Fruit fly (Drosophila melanogaster) whole organism, embryonic: Measurements from ENCODE around the gene Rrp45.

Experiments used
- Ada2b ChIP-seq: fragments of 200-800 bp; sonication (Bioruptor generic); IDR thresholded peaks from 2 replicates; pipeline ENCODE4 v1.3.6; 2022; ENCODE audit warnings: missing biosample characterization, missing genetic modification characterization
- CG10366 ChIP-seq: fragments of 200-800 bp; sonication (Bioruptor generic); IDR thresholded peaks from 2 replicates; pipeline ENCODE4 v1.3.6; 2022; ENCODE audit warnings: missing biosample characterization, missing genetic modification characterization
- CG10654 ChIP-seq: fragments of 200-800 bp; sonication (Bioruptor generic); optimal IDR thresholded peaks from 2 replicates; lab custom pipeline; 2016; ENCODE audit warnings: missing biosample characterization, missing genetic modification characterization
- CG11398 ChIP-seq: fragments of 200-800 bp; sonication (Bioruptor generic); optimal IDR thresholded peaks from 2 replicates; lab custom pipeline; 2016; ENCODE audit warnings: missing biosample characterization, missing genetic modification characterization
- CG12071 ChIP-seq: fragments of 200-800 bp; sonication (Bioruptor generic); optimal IDR thresholded peaks from 3 replicates; lab custom pipeline; 2018; ENCODE audit warnings: missing biosample characterization, mild to moderate bottlenecking, missing genetic modification characterization
- CG12155 ChIP-seq: fragments of 200-800 bp; sonication (Bioruptor generic); optimal IDR thresholded peaks from 3 replicates; lab custom pipeline; 2016; ENCODE audit warnings: missing biosample characterization, missing genetic modification characterization
- CG13287 ChIP-seq: fragments of 200-800 bp; sonication (Bioruptor generic); IDR thresholded peaks from 2 replicates; pipeline ENCODE4 v1.3.6; 2022; ENCODE audit warnings: missing biosample characterization, missing genetic modification characterization; ENCODE audit not compliant: partially characterized antibody
- CG15696 ChIP-seq: fragments of 200-800 bp; sonication (Bioruptor generic); optimal IDR thresholded peaks from 2 replicates; lab custom pipeline; 2019; ENCODE audit warnings: missing biosample characterization, mild to moderate bottlenecking, missing genetic modification characterization, moderate library complexity
- CG18764 ChIP-seq: fragments of 200-800 bp; sonication (Bioruptor generic); optimal IDR thresholded peaks from 3 replicates; lab custom pipeline; 2016; ENCODE audit warnings: missing biosample characterization, missing genetic modification characterization
- CG2116 ChIP-seq: fragments of 200-800 bp; sonication (Bioruptor generic); optimal IDR thresholded peaks from 3 replicates; lab custom pipeline; 2018; ENCODE audit warnings: missing biosample characterization, mild to moderate bottlenecking, missing genetic modification characterization
- CG3163 ChIP-seq: fragments of 200-800 bp; sonication (Bioruptor generic); optimal IDR thresholded peaks from 3 replicates; lab custom pipeline; 2016; ENCODE audit warnings: missing biosample characterization, missing genetic modification characterization
- CG3407 ChIP-seq: fragments of 200-800 bp; sonication (Bioruptor generic); optimal IDR thresholded peaks from 2 replicates; lab custom pipeline; 2018; ENCODE audit warnings: missing biosample characterization, mild to moderate bottlenecking, missing genetic modification characterization
- CG34422 ChIP-seq: fragments of 200-800 bp; sonication (Bioruptor generic); IDR thresholded peaks from 3 replicates; pipeline ENCODE4 v1.3.6; 2022; ENCODE audit warnings: missing biosample characterization, missing genetic modification characterization
- CG3726 ChIP-seq: fragments of 200-800 bp; sonication (Bioruptor generic); IDR thresholded peaks from 3 replicates; pipeline ENCODE4, ENCODE4 v1.3.6; 2022; ENCODE audit warnings: missing biosample characterization, missing genetic modification characterization
- CG7745 ChIP-seq: fragments of 200-800 bp; sonication (Bioruptor generic); optimal IDR thresholded peaks from 2 replicates; lab custom pipeline; 2018; ENCODE audit warnings: missing biosample characterization, mild to moderate bottlenecking, missing genetic modification characterization, moderate library complexity
- CG7987 ChIP-seq: fragments of 200-800 bp; sonication (Bioruptor generic); optimal IDR thresholded peaks from 2 replicates; lab custom pipeline; 2018; ENCODE audit warnings: missing biosample characterization, mild to moderate bottlenecking, missing genetic modification characterization, moderate library complexity
- CG8765 ChIP-seq: fragments of 200-800 bp; sonication (Bioruptor generic); IDR thresholded peaks from 2 replicates; pipeline ENCODE4 v1.3.6; 2022; ENCODE audit warnings: missing biosample characterization, missing genetic modification characterization
- CG9797 ChIP-seq: fragments of 200-800 bp; sonication (Bioruptor generic); optimal IDR thresholded peaks from 3 replicates; lab custom pipeline; 2018; ENCODE audit warnings: missing biosample characterization, mild to moderate bottlenecking, missing genetic modification characterization
- Deaf1 ChIP-seq: fragments of 200-800 bp; optimal IDR thresholded peaks from 3 replicates; lab custom pipeline; 2019; ENCODE audit warnings: missing biosample characterization, mild to moderate bottlenecking, missing genetic modification characterization, moderate library complexity
- Dref ChIP-seq: fragments of 200-800 bp; sonication (Bioruptor generic); IDR thresholded peaks from 2 replicates; pipeline ENCODE4 v1.3.6; 2022; ENCODE audit warnings: missing biosample characterization, missing genetic modification characterization
- E2f2 ChIP-seq: fragments of 200-800 bp; sonication (Bioruptor generic); IDR thresholded peaks from 2 replicates; pipeline ENCODE4 v1.3.6; 2022; ENCODE audit warnings: missing biosample characterization, missing genetic modification characterization
- Eip74EF ChIP-seq, 2 experiments: fragments of 200-800 bp in 1 of 2; fragments of >200 bp in 1 of 2; sonication (Bioruptor generic) in 1 of 2; optimal IDR thresholded peaks; 2 replicates each; lab custom pipeline; 2017 to 2019; ENCODE audit warnings: missing biosample characterization in 2 of 2, missing genetic modification characterization in 2 of 2, mild to moderate bottlenecking in 1 of 2, moderate library complexity in 1 of 2
- Ets65A ChIP-seq: fragments of 200-800 bp; sonication (Bioruptor generic); peaks from one replicate; lab custom pipeline; 2016; ENCODE audit warnings: missing biosample characterization, missing genetic modification characterization
- H15 ChIP-seq: fragments of 200-800 bp; sonication (Bioruptor generic); IDR thresholded peaks from 3 replicates; pipeline ENCODE4 v1.3.6; 2022; ENCODE audit warnings: missing biosample characterization, missing genetic modification characterization
- HLH54F ChIP-seq: fragments of 200-800 bp; sonication (Bioruptor generic); optimal IDR thresholded peaks from 3 replicates; lab custom pipeline; 2016; ENCODE audit warnings: missing biosample characterization, missing genetic modification characterization
- Mes4 ChIP-seq: fragments of 200-800 bp; sonication (Bioruptor generic); optimal IDR thresholded peaks from 2 replicates; lab custom pipeline; 2016; ENCODE audit warnings: missing biosample characterization, missing genetic modification characterization
- PHDP ChIP-seq: fragments of 200-800 bp; sonication (Bioruptor generic); optimal IDR thresholded peaks from 3 replicates; lab custom pipeline; 2018; ENCODE audit warnings: missing biosample characterization, mild to moderate bottlenecking, missing genetic modification characterization, moderate library complexity
- Sox102F ChIP-seq: fragments of 200-800 bp; sonication (Bioruptor generic); optimal IDR thresholded peaks from 2 replicates; lab custom pipeline; 2018; ENCODE audit warnings: missing biosample characterization, mild to moderate bottlenecking, missing genetic modification characterization, moderate library complexity
- ash1 ChIP-seq: fragments of 200-800 bp; sonication (Bioruptor generic); optimal IDR thresholded peaks from 2 replicates; lab custom pipeline; 2018; ENCODE audit warnings: missing biosample characterization, mild to moderate bottlenecking, missing genetic modification characterization
- bigmax ChIP-seq: fragments of 200-800 bp; sonication (Bioruptor generic); optimal IDR thresholded peaks from 2 replicates; lab custom pipeline; 2018; ENCODE audit warnings: missing biosample characterization, mild to moderate bottlenecking, missing genetic modification characterization
- da ChIP-seq: fragments of 200-800 bp; sonication (Bioruptor generic); optimal IDR thresholded peaks from 2 replicates; lab custom pipeline; 2016; ENCODE audit warnings: missing biosample characterization, missing genetic modification characterization
- ftz-f1 ChIP-seq: fragments of 200-800 bp; sonication (Bioruptor generic); optimal IDR thresholded peaks from 2 replicates; lab custom pipeline; 2016; ENCODE audit warnings: missing biosample characterization, missing genetic modification characterization
- knrl ChIP-seq: fragments of 200-800 bp; sonication (Bioruptor generic); IDR thresholded peaks from 3 replicates; pipeline ENCODE4 v1.3.6; 2022; ENCODE audit warnings: missing biosample characterization, missing genetic modification characterization; ENCODE audit not compliant: partially characterized antibody
- lbe ChIP-seq: fragments of 200-800 bp; sonication (Bioruptor generic); optimal IDR thresholded peaks from 2 replicates; lab custom pipeline; 2016; ENCODE audit warnings: missing biosample characterization, mild to moderate bottlenecking, missing genetic modification characterization
- pho ChIP-seq: fragments of 200-800 bp; sonication (Bioruptor generic); optimal IDR thresholded peaks from 2 replicates; lab custom pipeline; 2016; ENCODE audit warnings: missing biosample characterization, missing genetic modification characterization
- schlank ChIP-seq: fragments of 200-800 bp; sonication (Bioruptor generic); optimal IDR thresholded peaks from 2 replicates; lab custom pipeline; 2018; ENCODE audit warnings: missing biosample characterization, mild to moderate bottlenecking, missing genetic modification characterization
- sens-2 ChIP-seq: fragments of 200-800 bp; sonication (Bioruptor generic); IDR thresholded peaks from 2 replicates; pipeline ENCODE4 v1.3.6; 2022; ENCODE audit warnings: missing biosample characterization, missing genetic modification characterization
- seq ChIP-seq: fragments of 200-800 bp; sonication (Bioruptor generic); IDR thresholded peaks from 2 replicates; pipeline ENCODE4 v1.3.6; 2022; ENCODE audit warnings: missing biosample characterization, missing genetic modification characterization
- sim ChIP-seq: fragments of 200-800 bp; sonication (Bioruptor generic); IDR thresholded peaks from 2 replicates; pipeline ENCODE4 v1.3.6; 2022; ENCODE audit warnings: missing biosample characterization, missing genetic modification characterization
- slbo ChIP-seq: fragments of 200-800 bp; sonication (Bioruptor generic); IDR thresholded peaks from 2 replicates; pipeline ENCODE4 v1.3.6; 2022; ENCODE audit warnings: missing biosample characterization, missing genetic modification characterization
- sqz ChIP-seq: fragments of 200-800 bp; sonication (Bioruptor generic); optimal IDR thresholded peaks from 3 replicates; lab custom pipeline; 2018; ENCODE audit warnings: missing biosample characterization, mild to moderate bottlenecking, missing genetic modification characterization
- trem ChIP-seq: fragments of 200-800 bp; optimal IDR thresholded peaks from 3 replicates; lab custom pipeline; 2019; ENCODE audit warnings: missing biosample characterization, mild to moderate bottlenecking, missing genetic modification characterization, moderate library complexity
- tup ChIP-seq: fragments of 200-800 bp; sonication (Bioruptor generic); optimal IDR thresholded peaks from 2 replicates; lab custom pipeline; 2016; ENCODE audit warnings: missing biosample characterization, mild to moderate bottlenecking, missing genetic modification characterization, moderate library complexity
- unc-4 ChIP-seq: fragments of 200-800 bp; sonication (Bioruptor generic); IDR thresholded peaks from 2 replicates; pipeline ENCODE4 v1.3.6; 2022; ENCODE audit warnings: missing biosample characterization, missing genetic modification characterization; ENCODE audit not compliant: partially characterized antibody
- zen2 ChIP-seq: fragments of 200-800 bp; sonication (Bioruptor generic); IDR thresholded peaks from 3 replicates; pipeline ENCODE4 v1.3.6; 2022; ENCODE audit warnings: missing biosample characterization, missing genetic modification characterization; ENCODE audit not compliant: partially characterized antibody

Gene Rrp45

dm6 chrX:16750712-16751578 lies 40.1 kb downstream of the Rrp45 start (continued):
- TF ChIP-seq CG18764 (GFP tag; lab: Kevin White, UChicago) = no peak
- no peak for TF ChIP-seq H15 (GFP tag; lab: Robert Waterston, UW)
- no peak for TF ChIP-seq CG3726
- peak; percentile 71 for TF ChIP-seq Sox102F (GFP tag; lab: Kevin White, UChicago)
- TF ChIP-seq unc-4 (GFP tag; lab: Robert Waterston, UW) = no peak
- TF ChIP-seq CG3407 (GFP tag; lab: Kevin White, UChicago) = peak; percentile 58
- peak; percentile 67 for TF ChIP-seq lbe (GFP tag; lab: Kevin White, UChicago)
- TF ChIP-seq tup (GFP tag; lab: Kevin White, UChicago) = peak; percentile 0
- TF ChIP-seq zen2 (GFP tag; lab: Robert Waterston, UW) = no peak
- TF ChIP-seq CG34422 = no peak
- no peak for TF ChIP-seq CG8765 (GFP tag; lab: Robert Waterston, UW)
- no peak for TF ChIP-seq CG10654 (GFP tag; lab: Kevin White, UChicago)
- TF ChIP-seq pho (GFP tag; lab: Kevin White, UChicago) = no peak
- no peak for TF ChIP-seq da (GFP tag; lab: Kevin White, UChicago)
- peak; percentile 84 for TF ChIP-seq PHDP (tag; lab: Kevin White, UChicago)
- TF ChIP-seq Ets65A (GFP tag; lab: Kevin White, UChicago) = peak; percentile 90
- no peak for TF ChIP-seq sim (GFP tag; lab: Robert Waterston, UW)
- TF ChIP-seq Deaf1 (tag; lab: Kevin White, UChicago) = peak; percentile 49
- TF ChIP-seq bigmax (GFP tag; lab: Kevin White, UChicago) = no peak
- no peak for TF ChIP-seq E2f2 (GFP tag; lab: Robert Waterston, UW)
- TF ChIP-seq CG2116 (GFP tag; lab: Kevin White, UChicago) = peak; percentile 42
- TF ChIP-seq seq (GFP tag; lab: Robert Waterston, UW) = peak; percentile 68
- TF ChIP-seq CG11398 (GFP tag; lab: Kevin White, UChicago) = no peak
- TF ChIP-seq CG12071 (GFP tag; lab: Kevin White, UChicago) = peak; percentile 40
- TF ChIP-seq schlank (tag; lab: Kevin White, UChicago) = peak; percentile 16
- no peak for TF ChIP-seq ftz-f1 (GFP tag; lab: Kevin White, UChicago)
- no peak for TF ChIP-seq sens-2 (GFP tag; lab: Robert Waterston, UW)
- peak; percentile 68 for TF ChIP-seq trem (tag; lab: Kevin White, UChicago)
- TF ChIP-seq CG12155 = peak; percentile 22
- no peak for TF ChIP-seq knrl (GFP tag; lab: Robert Waterston, UW)
- TF ChIP-seq CG7745 (tag; lab: Kevin White, UChicago) = no peak
- no peak for TF ChIP-seq Mes4 (GFP tag; lab: Kevin White, UChicago)
- TF ChIP-seq CG7987 (GFP tag; lab: Kevin White, UChicago) = peak; percentile 2
- TF ChIP-seq slbo = peak; percentile 42; the same call in 1 of the 2 replicates
- peak; percentile 83 for TF ChIP-seq CG15696
- no peak for TF ChIP-seq CG3163
- TF ChIP-seq HLH54F (GFP tag; lab: Kevin White, UChicago) = peak; percentile 17
- no peak for TF ChIP-seq CG13287 (GFP tag; lab: Robert Waterston, UW)
- peak; percentile 97 for TF ChIP-seq sqz (GFP tag; lab: Kevin White, UChicago)
- TF ChIP-seq Eip74EF (GFP tag; optimal IDR thresholded peaks at IDR 0.05; lab: Kevin White, UChicago) = peak in 1 of 2 experiments; percentile 72
- peak; percentile 39 for TF ChIP-seq CG10366 (GFP tag; lab: Robert Waterston, UW)
- no peak for TF ChIP-seq ash1
- TF ChIP-seq CG9797 (GFP tag; lab: Kevin White, UChicago) = no peak
- TF ChIP-seq Dref (GFP tag; lab: Robert Waterston, UW) = no peak
- no peak for TF ChIP-seq Ada2b (GFP tag; lab: Robert Waterston, UW)
